Fruit fly (Drosophila melanogaster): ENCODE measurements around the gene Atet.

Gene Atet

DNA sequence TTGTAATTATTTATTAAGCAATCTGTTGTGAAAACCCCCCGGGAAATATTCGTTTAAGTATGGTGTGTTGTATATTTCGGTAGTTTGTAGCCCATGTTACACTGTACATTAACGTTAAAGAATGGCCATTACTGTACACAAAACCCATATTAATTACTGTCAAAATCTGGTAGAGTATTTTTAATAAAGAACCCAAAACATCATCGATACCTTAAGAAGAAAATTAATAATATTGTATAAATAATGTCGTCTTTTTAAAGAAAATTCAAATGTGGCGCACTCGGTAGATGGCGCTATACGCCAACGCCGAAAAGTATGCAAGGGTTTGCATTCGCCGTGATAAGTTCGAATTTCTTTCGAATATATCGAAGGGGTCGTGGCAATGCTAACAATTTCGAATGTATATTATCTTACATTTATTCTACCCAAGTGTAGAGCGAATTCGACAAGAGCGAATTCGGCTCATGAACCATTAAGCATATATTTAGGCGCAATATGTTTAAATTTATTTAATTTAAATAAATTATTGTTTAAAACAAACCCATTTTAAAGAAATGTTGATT lies 11.9 kb downstream of the Atet start (continued):
- no peak for TF ChIP-seq esg (GFP tag; conservative IDR thresholded peaks at IDR 0.05)
- peak; percentile 47; the same call in 1 of the 3 replicates for TF ChIP-seq Opbp (GFP tag; IDR thresholded peaks at IDR 0.05; ENCODE audit: partially characterized antibody)
- TF ChIP-seq CG6791 (GFP tag; IDR thresholded peaks at IDR 0.05; ENCODE audit: partially characterized antibody) = no peak
- no peak for TF ChIP-seq trh (GFP tag; optimal IDR thresholded peaks at IDR 0.05)
- no peak for TF ChIP-seq CG15479 (GFP tag; optimal IDR thresholded peaks at IDR 0.05)
- no peak for TF ChIP-seq tll (GFP tag; optimal IDR thresholded peaks at IDR 0.05)
- no peak for TF ChIP-seq en (GFP tag; optimal IDR thresholded peaks at IDR 0.05)
- no peak for TF ChIP-seq Max (GFP tag; optimal IDR thresholded peaks at IDR 0.05)
- no peak for TF ChIP-seq Mrtf (GFP tag; IDR thresholded peaks at IDR 0.05)
- no peak for TF ChIP-seq Fer2 (tag; optimal IDR thresholded peaks at IDR 0.05)
- no peak for TF ChIP-seq CG11504 (tag; optimal IDR thresholded peaks at IDR 0.05)
- no peak for TF ChIP-seq Lpt (GFP tag; optimal IDR thresholded peaks at IDR 0.05)
- peak; percentile 32 for TF ChIP-seq lilli (GFP tag; optimal IDR thresholded peaks at IDR 0.05)
- TF ChIP-seq CG34376 (GFP tag; optimal IDR thresholded peaks at IDR 0.05) = no peak
- TF ChIP-seq odd (GFP tag; optimal IDR thresholded peaks at IDR 0.05) = no peak
- no peak for TF ChIP-seq Poxn (GFP tag; IDR thresholded peaks at IDR 0.05)
- peak; percentile 73; the same call in 1 of the 4 replicates for TF ChIP-seq chinmo (GFP tag; IDR thresholded peaks at IDR 0.05; ENCODE audit: partially characterized antibody)
- no peak for TF ChIP-seq CG4328 (GFP tag; optimal IDR thresholded peaks at IDR 0.05)
- peak; percentile 92 for TF ChIP-seq pita (GFP tag; optimal IDR thresholded peaks at IDR 0.05)
- no peak for TF ChIP-seq CG3726 (GFP tag; IDR thresholded peaks at IDR 0.05)
- no peak for TF ChIP-seq CG9932 (GFP tag; IDR thresholded peaks at IDR 0.05)
- no peak for TF ChIP-seq gem (tag; optimal IDR thresholded peaks at IDR 0.05)
- no peak for TF ChIP-seq gro (GFP tag; optimal IDR thresholded peaks at IDR 0.05)
- no peak for TF ChIP-seq Jarid2 (GFP tag; optimal IDR thresholded peaks at IDR 0.05)
- no peak for TF ChIP-seq CG14441 (GFP tag; IDR thresholded peaks at IDR 0.05)
- no peak for TF ChIP-seq mam (GFP tag; optimal IDR thresholded peaks at IDR 0.05)
- TF ChIP-seq tup (GFP tag; optimal IDR thresholded peaks at IDR 0.05) = no peak
- TF ChIP-seq CG9215 (GFP tag; IDR thresholded peaks at IDR 0.05) = no peak
- TF ChIP-seq CG14710 (tag; optimal IDR thresholded peaks at IDR 0.05) = peak; percentile 41
- TF ChIP-seq CG9609 (GFP tag; optimal IDR thresholded peaks at IDR 0.05) = no peak
- TF ChIP-seq z (GFP tag; IDR thresholded peaks at IDR 0.05) = no peak
- TF ChIP-seq Ssrp (tag; optimal IDR thresholded peaks at IDR 0.05) = no peak
- no peak for TF ChIP-seq CG8765 (GFP tag; IDR thresholded peaks at IDR 0.05)
- TF ChIP-seq luna (GFP tag; optimal IDR thresholded peaks at IDR 0.05) = no peak
- no peak for TF ChIP-seq bbx (GFP tag; IDR thresholded peaks at IDR 0.05; ENCODE audit: partially characterized antibody)
- no peak for TF ChIP-seq corto (GFP tag; optimal IDR thresholded peaks at IDR 0.05)
- TF ChIP-seq lab (GFP tag; optimal IDR thresholded peaks at IDR 0.05) = no peak
- TF ChIP-seq CG7745 (tag; optimal IDR thresholded peaks at IDR 0.05) = no peak
- TF ChIP-seq psq (GFP tag; optimal IDR thresholded peaks at IDR 0.05) = no peak
- TF ChIP-seq grau (tag; optimal IDR thresholded peaks at IDR 0.05) = peak; percentile 15
- no peak for TF ChIP-seq unpg (GFP tag; optimal IDR thresholded peaks at IDR 0.05)
- TF ChIP-seq phol (tag; optimal IDR thresholded peaks at IDR 0.05) = peak; percentile 26
- no peak for TF ChIP-seq peb (GFP tag; IDR thresholded peaks at IDR 0.05)
- no peak for TF ChIP-seq CG3281 (GFP tag; optimal IDR thresholded peaks at IDR 0.05)
- TF ChIP-seq CG2120 (GFP tag; optimal IDR thresholded peaks at IDR 0.05) = peak; percentile 9
- TF ChIP-seq abd-A (tag; optimal IDR thresholded peaks at IDR 0.05) = peak; percentile 17
- TF ChIP-seq Ets97D (GFP tag; optimal IDR thresholded peaks at IDR 0.05) = no peak

Measured in whole organism, embryonic.